ENCODE assay signal across 1 fruit fly cellular context in the genomic region with DNA sequence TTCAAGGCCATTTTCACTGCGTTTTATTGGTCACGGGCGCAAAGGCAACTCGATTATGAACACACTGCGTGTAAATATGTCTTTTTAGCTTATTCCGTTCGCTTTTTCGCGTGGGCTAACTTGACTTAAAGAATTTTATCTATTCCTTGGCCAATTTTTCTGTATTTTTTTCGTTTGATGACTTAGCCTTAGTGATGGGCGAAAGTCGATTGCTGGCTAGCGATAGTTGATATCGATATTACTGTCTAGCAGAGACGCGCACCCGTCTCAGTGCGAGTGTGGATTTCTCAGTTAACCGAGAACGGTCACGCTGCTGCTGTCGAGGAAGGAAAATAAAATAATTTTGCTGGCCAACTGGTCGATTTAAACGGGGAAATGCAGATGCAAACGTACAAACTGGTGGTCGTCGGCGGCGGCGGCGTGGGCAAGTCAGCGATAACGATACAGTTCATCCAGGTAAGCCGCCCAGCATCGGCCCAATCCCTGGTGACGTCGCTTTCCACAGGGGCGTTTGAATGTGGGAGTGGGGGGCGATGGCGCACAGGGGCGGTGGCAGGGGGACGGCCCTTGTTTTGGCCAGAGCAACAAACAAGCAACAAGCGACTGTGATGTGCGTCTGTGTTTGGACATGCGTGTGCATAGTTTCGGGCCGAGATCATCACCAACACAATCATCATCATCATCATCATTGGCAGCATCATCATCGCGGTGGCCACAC.
TF ChIP-seq lines count a peak whose summit lies in the region.

A gene (minus strand): TSS at position 193 of the 718 bp plus-strand sequence.
A gene (plus strand): TSS at position 273 of the 718 bp plus-strand sequence.

TF ChIP-seq in whole organism, embryonic, 481 proteins besides CTCF, POLR2A, EP300 and RAD21 (continued from another document and continues in another):
- TF ChIP-seq CG12104 (GFP tag; optimal IDR thresholded peaks at IDR 0.05; lab: Kevin White, UChicago) (no peak), cwo (GFP tag; optimal IDR thresholded peaks at IDR 0.05; lab: Kevin White, UChicago) (no peak), stwl (tag; optimal IDR thresholded peaks at IDR 0.05; lab: Kevin White, UChicago) (peak; percentile 41), stc (GFP tag; IDR thresholded peaks at IDR 0.05; lab: Robert Waterston, UW) (no peak), CG10366 (GFP tag; IDR thresholded peaks at IDR 0.05; lab: Robert Waterston, UW) (no peak), Rfx (GFP tag; IDR thresholded peaks at IDR 0.05; lab: Robert Waterston, UW) (no peak), gcm (GFP tag; optimal IDR thresholded peaks at IDR 0.05; lab: Kevin White, UChicago) (peak; percentile 36), ind (GFP tag; optimal IDR thresholded peaks at IDR 0.05; lab: Kevin White, UChicago) (no peak), CG17186 (GFP tag; optimal IDR thresholded peaks at IDR 0.05; lab: Kevin White, UChicago) (peak; percentile 83), ewg (GFP tag; optimal IDR thresholded peaks at IDR 0.05; lab: Kevin White, UChicago) (peak; percentile 5), Doc2 (GFP tag; IDR thresholded peaks at IDR 0.05; lab: Robert Waterston, UW) (no peak), CG2712 (tag; optimal IDR thresholded peaks at IDR 0.05; lab: Kevin White, UChicago) (peak; percentile 51), CG31224 (GFP tag; IDR thresholded peaks at IDR 0.05; lab: Robert Waterston, UW) (no peak), ase (GFP tag; IDR thresholded peaks at IDR 0.05; lab: Robert Waterston, UW) (no peak), CG1233 (GFP tag; optimal IDR thresholded peaks at IDR 0.05; lab: Kevin White, UChicago) (no peak), nmo (GFP tag; optimal IDR thresholded peaks at IDR 0.05; lab: Kevin White, UChicago) (peak; percentile 75), Mad (GFP tag; optimal IDR thresholded peaks at IDR 0.05; lab: Kevin White, UChicago) (no peak), CG2889 (GFP tag; IDR thresholded peaks at IDR 0.05; lab: Robert Waterston, UW) (no peak), CG33557 (GFP tag; optimal IDR thresholded peaks at IDR 0.05; lab: Kevin White, UChicago) (peak; percentile 9), pan (optimal IDR thresholded peaks at IDR 0.05; lab: Kevin White, UChicago) (no peak), pan (GFP tag; optimal IDR thresholded peaks at IDR 0.05 in 1 of 2, IDR thresholded peaks at IDR 0.05 in 1 of 2) (no peak), grn (GFP tag; optimal IDR thresholded peaks at IDR 0.05; lab: Kevin White, UChicago) (no peak), da (GFP tag; optimal IDR thresholded peaks at IDR 0.05; lab: Kevin White, UChicago) (peak; percentile 14), pros (GFP tag; optimal IDR thresholded peaks at IDR 0.05; lab: Kevin White, UChicago) (no peak), chm (GFP tag; IDR thresholded peaks at IDR 0.05; lab: Robert Waterston, UW) (no peak), lab (GFP tag; optimal IDR thresholded peaks at IDR 0.05; lab: Kevin White, UChicago) (no peak), nerfin-1 (tag; optimal IDR thresholded peaks at IDR 0.05; lab: Kevin White, UChicago) (peak; percentile 39), tio (GFP tag; optimal IDR thresholded peaks at IDR 0.05; lab: Kevin White, UChicago) (no peak), sens-2 (GFP tag; IDR thresholded peaks at IDR 0.05; lab: Robert Waterston, UW) (no peak), CG10959 (GFP tag; IDR thresholded peaks at IDR 0.05; lab: Robert Waterston, UW) (no peak), HLH54F (GFP tag; optimal IDR thresholded peaks at IDR 0.05; lab: Kevin White, UChicago) (peak; percentile 32), CG12391 (tag; optimal IDR thresholded peaks at IDR 0.05; lab: Kevin White, UChicago) (peak; percentile 52), Ravus (GFP tag; IDR thresholded peaks at IDR 0.05; lab: Robert Waterston, UW) (no peak), HLH3B (GFP tag; IDR thresholded peaks at IDR 0.05; lab: Robert Waterston, UW) (no peak), CG14860 (GFP tag; IDR thresholded peaks at IDR 0.05; lab: Robert Waterston, UW; ENCODE audit: partially characterized antibody) (peak; percentile 42; the same call in 1 of the 3 replicates), CG8478 (optimal IDR thresholded peaks at IDR 0.05; lab: Kevin White, UChicago) (no peak), so (GFP tag; IDR thresholded peaks at IDR 0.05; lab: Robert Waterston, UW) (peak; percentile 36; the same call in 1 of the 3 replicates), Bteb2 (GFP tag; optimal IDR thresholded peaks at IDR 0.05; lab: Kevin White, UChicago) (peak; percentile 44), CG2120 (GFP tag; optimal IDR thresholded peaks at IDR 0.05; lab: Kevin White, UChicago) (peak; percentile 47), CG4328 (GFP tag; optimal IDR thresholded peaks at IDR 0.05; lab: Kevin White, UChicago) (no peak), lbe (GFP tag; optimal IDR thresholded peaks at IDR 0.05; lab: Kevin White, UChicago) (no peak), fru (optimal IDR thresholded peaks at IDR 0.05; lab: Kevin White, UChicago) (no peak), Doc3 (GFP tag; IDR thresholded peaks at IDR 0.05; lab: Robert Waterston, UW; ENCODE audit: partially characterized antibody) (peak; percentile 28; the same call in 2 of the 3 replicates), dmrt11E (tag; optimal IDR thresholded peaks at IDR 0.05; lab: Kevin White, UChicago) (no peak), tup (GFP tag; optimal IDR thresholded peaks at IDR 0.05; lab: Kevin White, UChicago) (no peak), CG8089 (GFP tag; optimal IDR thresholded peaks at IDR 0.05; lab: Kevin White, UChicago) (no peak), CG9932 (GFP tag; IDR thresholded peaks at IDR 0.05; lab: Robert Waterston, UW) (peak; percentile 52), gfzf (GFP tag; optimal IDR thresholded peaks at IDR 0.05; lab: Kevin White, UChicago) (peak; percentile 97), nau (GFP tag; optimal IDR thresholded peaks at IDR 0.05; lab: Kevin White, UChicago) (no peak), ken (GFP tag; IDR thresholded peaks at IDR 0.05; lab: Robert Waterston, UW) (no peak), fu2 (GFP tag; optimal IDR thresholded peaks at IDR 0.05; lab: Kevin White, UChicago) (no peak), hkb (optimal IDR thresholded peaks at IDR 0.05; lab: Kevin White, UChicago) (no peak), hkb (GFP tag; IDR thresholded peaks at IDR 0.05; lab: Robert Waterston, UW) (no peak), Blimp-1 (GFP tag; optimal IDR thresholded peaks at IDR 0.05; lab: Kevin White, UChicago) (no peak), CG10543 (GFP tag; optimal IDR thresholded peaks at IDR 0.05; lab: Kevin White, UChicago) (peak; percentile 63), H2.0 (GFP tag; IDR thresholded peaks at IDR 0.05; lab: Robert Waterston, UW) (no peak), twi (tag; optimal IDR thresholded peaks at IDR 0.05; lab: Kevin White, UChicago) (peak; percentile 0), C15 (GFP tag; IDR thresholded peaks at IDR 0.05; lab: Robert Waterston, UW) (no peak), CG3838 (GFP tag; optimal IDR thresholded peaks at IDR 0.05; lab: Kevin White, UChicago) (no peak), CG17829 (tag; optimal IDR thresholded peaks at IDR 0.05; lab: Kevin White, UChicago) (peak; percentile 56), CG16813 (GFP tag; IDR thresholded peaks at IDR 0.05; lab: Robert Waterston, UW; ENCODE audit: partially characterized antibody) (peak; percentile 86), CG14014 (GFP tag; IDR thresholded peaks at IDR 0.05; lab: Robert Waterston, UW) (no peak), gro (GFP tag; optimal IDR thresholded peaks at IDR 0.05; lab: Kevin White, UChicago) (peak; percentile 53), inv (GFP tag; IDR thresholded peaks at IDR 0.05; lab: Robert Waterston, UW; ENCODE audit: partially characterized antibody) (peak; percentile 79), Hr51 (GFP tag; optimal IDR thresholded peaks at IDR 0.05; lab: Kevin White, UChicago) (peak in 1 of 2 experiments; percentile 39), bsh (GFP tag; optimal IDR thresholded peaks at IDR 0.05; lab: Kevin White, UChicago) (no peak), CG10654 (GFP tag; optimal IDR thresholded peaks at IDR 0.05; lab: Kevin White, UChicago) (no peak), Hand (GFP tag; optimal IDR thresholded peaks at IDR 0.05; lab: Kevin White, UChicago) (no peak), tna (GFP tag; IDR thresholded peaks at IDR 0.05; lab: Robert Waterston, UW; ENCODE audit: partially characterized antibody) (peak; percentile 65), CG3847 (GFP tag; IDR thresholded peaks at IDR 0.05; lab: Robert Waterston, UW) (peak; percentile 48), zen (tag; optimal IDR thresholded peaks at IDR 0.05; lab: Kevin White, UChicago) (no peak), otp (GFP tag; IDR thresholded peaks at IDR 0.05; lab: Robert Waterston, UW) (0 out of 3 replicates have a peak, but pooled peaks have one; percentile 10), NC2α (GFP tag; optimal IDR thresholded peaks at IDR 0.05; lab: Kevin White, UChicago) (peak; percentile 21), CG16863 (GFP tag; optimal IDR thresholded peaks at IDR 0.05; lab: Kevin White, UChicago) (no peak), gce (GFP tag; IDR thresholded peaks at IDR 0.05; lab: Robert Waterston, UW) (no peak; the same call in 2 of the 3 replicates), CG7271 (tag; optimal IDR thresholded peaks at IDR 0.05; lab: Kevin White, UChicago) (peak; percentile 1), CG3065 (GFP tag; optimal IDR thresholded peaks at IDR 0.05; lab: Kevin White, UChicago) (no peak), CG8290 (GFP tag; optimal IDR thresholded peaks at IDR 0.05; lab: Kevin White, UChicago) (peak; percentile 53), CG8290 (tag; optimal IDR thresholded peaks at IDR 0.05; lab: Kevin White, UChicago) (peak in 1 of 2 experiments; percentile 84), CG1792 (GFP tag; optimal IDR thresholded peaks at IDR 0.05; lab: Kevin White, UChicago) (no peak), salm (tag; optimal IDR thresholded peaks at IDR 0.05; lab: Kevin White, UChicago) (no peak), jumu (GFP tag; optimal IDR thresholded peaks at IDR 0.05; lab: Kevin White, UChicago) (peak; percentile 26), bigmax (GFP tag; optimal IDR thresholded peaks at IDR 0.05; lab: Kevin White, UChicago) (no peak), ara (GFP tag; IDR thresholded peaks at IDR 0.05; lab: Robert Waterston, UW) (no peak), zf30C (GFP tag; optimal IDR thresholded peaks at IDR 0.05; lab: Kevin White, UChicago) (no peak), Pdp1 (GFP tag; optimal IDR thresholded peaks at IDR 0.05; lab: Kevin White, UChicago) (peak in 1 of 2 experiments; percentile 40), CG11696 (GFP tag; IDR thresholded peaks at IDR 0.05; lab: Robert Waterston, UW) (no peak), eve (GFP tag; optimal IDR thresholded peaks at IDR 0.05; lab: Kevin White, UChicago) (no peak), CG43689 (GFP tag; IDR thresholded peaks at IDR 0.05; lab: Robert Waterston, UW) (no peak), tgo (GFP tag; IDR thresholded peaks at IDR 0.05; lab: Robert Waterston, UW) (no peak), emc (GFP tag; optimal IDR thresholded peaks at IDR 0.05; lab: Kevin White, UChicago) (no peak), HHEX (GFP tag; optimal IDR thresholded peaks at IDR 0.05; lab: Kevin White, UChicago) (peak; percentile 38), Lim3 (GFP tag; IDR thresholded peaks at IDR 0.05; lab: Robert Waterston, UW) (no peak), eyg (GFP tag; optimal IDR thresholded peaks at IDR 0.05; lab: Kevin White, UChicago) (no peak), dati (GFP tag; IDR thresholded peaks at IDR 0.05; lab: Robert Waterston, UW) (no peak), CoRest (tag; optimal IDR thresholded peaks at IDR 0.05; lab: Kevin White, UChicago) (peak; percentile 15), CrebB (tag; optimal IDR thresholded peaks at IDR 0.05; lab: Kevin White, UChicago) (peak; percentile 15), CG11695 (GFP tag; IDR thresholded peaks at IDR 0.05; lab: Robert Waterston, UW) (no peak), CG4707 (GFP tag; optimal IDR thresholded peaks at IDR 0.05; lab: Kevin White, UChicago) (no peak), sim (GFP tag; IDR thresholded peaks at IDR 0.05; lab: Robert Waterston, UW) (no peak), bcd (GFP tag; optimal IDR thresholded peaks at IDR 0.05; lab: Kevin White, UChicago) (no peak), CG12236 (GFP tag; optimal IDR thresholded peaks at IDR 0.05; lab: Kevin White, UChicago) (no peak), dpn (GFP tag; optimal IDR thresholded peaks at IDR 0.05; lab: Kevin White, UChicago) (peak in 1 of 2 experiments; percentile 21), CG3995 (GFP tag; optimal IDR thresholded peaks at IDR 0.05; lab: Kevin White, UChicago) (no peak), Med (GFP tag; lab: Kevin White, UChicago) (peak; percentile 90), CG15011 (GFP tag; optimal IDR thresholded peaks at IDR 0.05; lab: Kevin White, UChicago) (no peak), CG17568 (GFP tag; optimal IDR thresholded peaks at IDR 0.05; lab: Kevin White, UChicago) (no peak), Antp (GFP tag; optimal IDR thresholded peaks at IDR 0.05; lab: Kevin White, UChicago) (no peak), D19B (GFP tag; optimal IDR thresholded peaks at IDR 0.05; lab: Kevin White, UChicago) (no peak), odd (GFP tag; optimal IDR thresholded peaks at IDR 0.05; lab: Kevin White, UChicago) (no peak), Mrtf (GFP tag; IDR thresholded peaks at IDR 0.05; lab: Robert Waterston, UW) (no peak), CG1603 (tag; optimal IDR thresholded peaks at IDR 0.05; lab: Kevin White, UChicago) (peak; percentile 85), Max (GFP tag; optimal IDR thresholded peaks at IDR 0.05; lab: Kevin White, UChicago) (peak; percentile 17), CG32767 (GFP tag; IDR thresholded peaks at IDR 0.05; lab: Robert Waterston, UW) (peak; percentile 56; the same call in 1 of the 2 replicates), CG2116 (GFP tag; optimal IDR thresholded peaks at IDR 0.05; lab: Kevin White, UChicago) (peak; percentile 58), klu (GFP tag; IDR thresholded peaks at IDR 0.05; lab: Robert Waterston, UW) (no peak), CG30403 (GFP tag; optimal IDR thresholded peaks at IDR 0.05; lab: Kevin White, UChicago) (peak; percentile 38), danr (GFP tag; IDR thresholded peaks at IDR 0.05; lab: Robert Waterston, UW) (no peak), sob (GFP tag; IDR thresholded peaks at IDR 0.05; lab: Robert Waterston, UW) (no peak; the same call in none of the 2 replicates), CG7839 (tag; optimal IDR thresholded peaks at IDR 0.05; lab: Kevin White, UChicago) (no peak), ash1 (GFP tag; optimal IDR thresholded peaks at IDR 0.05; lab: Kevin White, UChicago) (peak; percentile 4), pita (GFP tag; optimal IDR thresholded peaks at IDR 0.05; lab: Kevin White, UChicago) (peak; percentile 71), phol (tag; optimal IDR thresholded peaks at IDR 0.05; lab: Kevin White, UChicago) (peak; percentile 62), seq (GFP tag; IDR thresholded peaks at IDR 0.05; lab: Robert Waterston, UW) (no peak), CG7963 (GFP tag; IDR thresholded peaks at IDR 0.05; lab: Robert Waterston, UW; ENCODE audit: partially characterized antibody) (peak; percentile 77), CG6765 (GFP tag; optimal IDR thresholded peaks at IDR 0.05; lab: Kevin White, UChicago) (no peak)
